Fruit fly (Drosophila melanogaster) whole organism, embryonic: Measurements from ENCODE around the gene CG15912.

Source experiments
- Abd-B ChIP-seq: fragments of 200-800 bp; sonication (Bioruptor generic); optimal IDR thresholded peaks from 2 replicates; lab custom pipeline; 2018; ENCODE audit warnings: missing biosample characterization, mild to moderate bottlenecking, missing genetic modification characterization, moderate library complexity
- Ada2b ChIP-seq: fragments of 200-800 bp; sonication (Bioruptor generic); IDR thresholded peaks from 2 replicates; pipeline ENCODE4 v1.3.6; 2022; ENCODE audit warnings: missing biosample characterization, missing genetic modification characterization
- CG11560 ChIP-seq: fragments of 200-800 bp; sonication (Bioruptor generic); IDR thresholded peaks from 3 replicates; pipeline ENCODE4 v1.3.6; 2022; ENCODE audit warnings: missing biosample characterization, missing genetic modification characterization
- CG12219 ChIP-seq: fragments of 200-800 bp; sonication (Bioruptor generic); optimal IDR thresholded peaks from 3 replicates; lab custom pipeline; 2018; ENCODE audit warnings: missing biosample characterization, mild to moderate bottlenecking, missing genetic modification characterization
- CG1233 ChIP-seq: fragments of 200-800 bp; sonication (Bioruptor generic); optimal IDR thresholded peaks from 4 replicates; lab custom pipeline; 2018; ENCODE audit warnings: missing biosample characterization, mild to moderate bottlenecking, missing genetic modification characterization
- CG12391 ChIP-seq: fragments of 200-800 bp; sonication (Bioruptor generic); optimal IDR thresholded peaks from 3 replicates; lab custom pipeline; 2018; ENCODE audit warnings: missing biosample characterization, mild to moderate bottlenecking, missing genetic modification characterization, moderate library complexity
- CG13123 ChIP-seq: fragments of 200-800 bp; sonication (Bioruptor generic); optimal IDR thresholded peaks from 2 replicates; lab custom pipeline; 2016; ENCODE audit warnings: missing biosample characterization, missing genetic modification characterization
- CG15269 ChIP-seq: fragments of 200-800 bp; sonication (Bioruptor generic); optimal IDR thresholded peaks from 2 replicates; lab custom pipeline; 2018; ENCODE audit warnings: missing biosample characterization, mild to moderate bottlenecking, missing genetic modification characterization, moderate library complexity
- CG1603 ChIP-seq: fragments of 200-800 bp; sonication (Bioruptor generic); optimal IDR thresholded peaks from 2 replicates; lab custom pipeline; 2019; ENCODE audit warnings: missing biosample characterization, mild to moderate bottlenecking, missing genetic modification characterization, moderate library complexity
- CG16813 ChIP-seq: fragments of 200-800 bp; sonication (Bioruptor generic); IDR thresholded peaks from 3 replicates; pipeline ENCODE4 v1.3.6; 2022; ENCODE audit warnings: missing biosample characterization, missing genetic modification characterization; ENCODE audit not compliant: partially characterized antibody
- CG17186 ChIP-seq: fragments of 200-800 bp; sonication (Bioruptor generic); optimal IDR thresholded peaks from 3 replicates; lab custom pipeline; 2017; ENCODE audit warnings: missing biosample characterization, missing genetic modification reagents, missing genetic modification characterization
- CG17385 ChIP-seq: fragments of 200-800 bp; sonication (Bioruptor generic); optimal IDR thresholded peaks from 3 replicates; lab custom pipeline; 2018; ENCODE audit warnings: missing biosample characterization, mild to moderate bottlenecking, missing genetic modification characterization
- CG18619 ChIP-seq: fragments of 200-800 bp; sonication (Bioruptor generic); optimal IDR thresholded peaks from 3 replicates; lab custom pipeline; 2017; ENCODE audit warnings: missing biosample characterization, mild to moderate bottlenecking, missing genetic modification characterization
- CG2712 ChIP-seq: fragments of 200-800 bp; optimal IDR thresholded peaks from 3 replicates; lab custom pipeline; 2019; ENCODE audit warnings: missing biosample characterization, mild to moderate bottlenecking, missing genetic modification characterization, moderate library complexity
- CG30431 ChIP-seq: fragments of 200-800 bp; sonication (Bioruptor generic); optimal IDR thresholded peaks from 2 replicates; lab custom pipeline; 2017; ENCODE audit warnings: missing biosample characterization, missing genetic modification characterization
- CG3407 ChIP-seq: fragments of 200-800 bp; sonication (Bioruptor generic); optimal IDR thresholded peaks from 2 replicates; lab custom pipeline; 2018; ENCODE audit warnings: missing biosample characterization, mild to moderate bottlenecking, missing genetic modification characterization
- CG3847 ChIP-seq: fragments of 200-800 bp; sonication (Bioruptor generic); IDR thresholded peaks from 2 replicates; pipeline ENCODE4 v1.3.6; 2022; ENCODE audit warnings: missing biosample characterization, missing genetic modification characterization
- CG3995 ChIP-seq: fragments of 200-800 bp; sonication (Bioruptor generic); optimal IDR thresholded peaks from 3 replicates; lab custom pipeline; 2016; ENCODE audit warnings: missing biosample characterization, missing genetic modification characterization
- CG6254 ChIP-seq: fragments of 200-800 bp; sonication (Bioruptor generic); optimal IDR thresholded peaks from 3 replicates; lab custom pipeline; 2017; ENCODE audit warnings: mild to moderate bottlenecking, missing biosample characterization, missing genetic modification reagents, missing genetic modification characterization
- CG6683 ChIP-seq: fragments of 200-800 bp; sonication (Bioruptor generic); optimal IDR thresholded peaks from 2 replicates; lab custom pipeline; 2017; ENCODE audit warnings: missing biosample characterization, mild to moderate bottlenecking, missing genetic modification characterization, missing genetic modification reagents
- CG7963 ChIP-seq: fragments of 200-800 bp; sonication (Bioruptor generic); IDR thresholded peaks from 3 replicates; pipeline ENCODE4 v1.3.6; 2022; ENCODE audit warnings: missing biosample characterization, missing genetic modification characterization; ENCODE audit not compliant: partially characterized antibody
- CG9215 ChIP-seq: fragments of 200-800 bp; sonication (Bioruptor generic); IDR thresholded peaks from 2 replicates; pipeline ENCODE4 v1.3.6; 2022; ENCODE audit warnings: missing biosample characterization, missing genetic modification characterization
- Chrac-16 ChIP-seq: fragments of 200-800 bp; sonication (Bioruptor generic); optimal IDR thresholded peaks from 3 replicates; lab custom pipeline; 2016; ENCODE audit warnings: missing biosample characterization, missing genetic modification characterization
- D ChIP-seq, 2 experiments: fragments of 200-800 bp in 1 of 2; fragments of >200 bp in 1 of 2; sonication (Bioruptor generic) in 1 of 2; optimal IDR thresholded peaks; 2 replicates in 1 of 2; 3 replicates in 1 of 2; lab custom pipeline; 2017; ENCODE audit warnings: mild to moderate bottlenecking in 1 of 2, missing biosample characterization in 1 of 2, missing genetic modification characterization in 1 of 2, missing genetic modification reagents in 1 of 2
- Dfd ChIP-seq, 2 experiments: fragments of >200 bp; optimal IDR thresholded peaks; 2 replicates each; lab custom pipeline; 2017; ENCODE audit warnings: missing biosample characterization in 2 of 2, missing genetic modification characterization in 2 of 2
- Dip2 ChIP-seq: fragments of 200-800 bp; sonication (Bioruptor generic); IDR thresholded peaks from 2 replicates; pipeline ENCODE4 v1.3.6; 2022; ENCODE audit warnings: missing biosample characterization, missing genetic modification characterization
- Dll ChIP-seq: fragments of 200-800 bp; sonication (Bioruptor generic); IDR thresholded peaks from 4 replicates; pipeline ENCODE4 v1.3.6; 2022; ENCODE audit warnings: missing biosample characterization, missing genetic modification characterization; ENCODE audit not compliant: partially characterized antibody
- Hmx ChIP-seq: fragments of 200-800 bp; sonication (Bioruptor generic); optimal IDR thresholded peaks from 2 replicates; lab custom pipeline; 2016; ENCODE audit warnings: missing biosample characterization, missing genetic modification characterization
- Lim3 ChIP-seq: fragments of 200-800 bp; sonication (Bioruptor generic); IDR thresholded peaks from 2 replicates; pipeline ENCODE4 v1.3.6; 2022; ENCODE audit warnings: missing biosample characterization, missing genetic modification characterization
- Nf-YA ChIP-seq: fragments of 200-800 bp; sonication (Bioruptor generic); IDR thresholded peaks from 2 replicates; pipeline ENCODE4 v1.3.6; 2022; ENCODE audit warnings: missing biosample characterization, missing genetic modification characterization
- Stat92E ChIP-seq, 3 experiments: fragments of >200 bp in 2 of 3; fragments of 200-800 bp in 1 of 3; sonication (Bioruptor generic) in 1 of 3; optimal IDR thresholded peaks; 2 replicates each; lab custom pipeline; 2017 to 2019; ENCODE audit warnings: missing biosample characterization in 3 of 3, missing genetic modification characterization in 3 of 3, mild to moderate bottlenecking in 1 of 3, moderate library complexity in 1 of 3
- Tbp ChIP-seq: fragments of >200 bp; optimal IDR thresholded peaks from 2 replicates; lab custom pipeline; 2018; ENCODE audit warnings: missing biosample characterization, missing genetic modification characterization
- Xrp1 ChIP-seq: fragments of 200-800 bp; sonication (Bioruptor generic); IDR thresholded peaks from 2 replicates; pipeline ENCODE4 v1.3.6; 2022; ENCODE audit warnings: missing biosample characterization, missing genetic modification characterization
- YL-1 ChIP-seq: fragments of 200-800 bp; sonication (Bioruptor generic); optimal IDR thresholded peaks from 3 replicates; lab custom pipeline; 2017; ENCODE audit warnings: missing biosample characterization, mild to moderate bottlenecking, missing genetic modification characterization
- abd-A ChIP-seq: fragments of 200-800 bp; sonication (Bioruptor generic); optimal IDR thresholded peaks from 3 replicates; lab custom pipeline; 2019; ENCODE audit warnings: missing biosample characterization, mild to moderate bottlenecking, missing genetic modification characterization, moderate library complexity
- ap ChIP-seq: fragments of 200-800 bp; sonication (Bioruptor generic); IDR thresholded peaks from 2 replicates; pipeline ENCODE4 v1.3.6; 2022; ENCODE audit warnings: missing biosample characterization, missing genetic modification characterization
- br ChIP-seq: fragments of >200 bp; optimal IDR thresholded peaks from 2 replicates; lab custom pipeline; 2017
- caup ChIP-seq: fragments of 200-800 bp; sonication (Bioruptor generic); optimal IDR thresholded peaks from 3 replicates; lab custom pipeline; 2017; ENCODE audit warnings: missing biosample characterization, mild to moderate bottlenecking, missing genetic modification characterization, moderate library complexity; ENCODE audit not compliant: severe bottlenecking
- crol ChIP-seq: fragments of 200-800 bp; sonication (Bioruptor generic); IDR thresholded peaks from 2 replicates; pipeline ENCODE4 v1.3.6; 2022; ENCODE audit warnings: missing biosample characterization, missing genetic modification characterization
- dmrt99B ChIP-seq: fragments of 200-800 bp; sonication (Bioruptor generic); optimal IDR thresholded peaks from 2 replicates; lab custom pipeline; 2018; ENCODE audit warnings: missing biosample characterization, mild to moderate bottlenecking, missing genetic modification characterization, moderate library complexity
- eyg ChIP-seq: fragments of 200-800 bp; sonication (Bioruptor generic); optimal IDR thresholded peaks from 3 replicates; lab custom pipeline; 2016; ENCODE audit warnings: missing biosample characterization, missing genetic modification characterization
- fd96Cb ChIP-seq: fragments of 200-800 bp; sonication (Bioruptor generic); optimal IDR thresholded peaks from 2 replicates; lab custom pipeline; 2018; ENCODE audit warnings: missing biosample characterization, mild to moderate bottlenecking, missing genetic modification characterization, moderate library complexity
- gce ChIP-seq: fragments of 200-800 bp; sonication (Bioruptor generic); IDR thresholded peaks from 3 replicates; pipeline ENCODE4 v1.3.6; 2022; ENCODE audit warnings: missing biosample characterization, missing genetic modification characterization
- nau ChIP-seq: fragments of 200-800 bp; sonication (Bioruptor generic); optimal IDR thresholded peaks from 3 replicates; lab custom pipeline; 2017; ENCODE audit warnings: missing biosample characterization, mild to moderate bottlenecking, missing genetic modification characterization, missing genetic modification reagents
- org-1 ChIP-seq: fragments of 200-800 bp; sonication (Bioruptor generic); optimal IDR thresholded peaks from 2 replicates; lab custom pipeline; 2017; ENCODE audit warnings: missing biosample characterization, missing genetic modification characterization
- repo ChIP-seq: fragments of 200-800 bp; sonication (Bioruptor generic); optimal IDR thresholded peaks from 2 replicates; lab custom pipeline; 2016; ENCODE audit warnings: missing biosample characterization, missing genetic modification characterization
- salm ChIP-seq: fragments of 200-800 bp; sonication (Bioruptor generic); optimal IDR thresholded peaks from 2 replicates; lab custom pipeline; 2018; ENCODE audit warnings: missing biosample characterization, mild to moderate bottlenecking, missing genetic modification characterization
- ssp ChIP-seq: fragments of 200-800 bp; sonication (Bioruptor generic); IDR thresholded peaks from 2 replicates; pipeline ENCODE4 v1.3.6; 2022; ENCODE audit warnings: missing biosample characterization, missing genetic modification characterization
- stwl ChIP-seq: fragments of 200-800 bp; sonication (Bioruptor generic); optimal IDR thresholded peaks from 3 replicates; lab custom pipeline; 2018; ENCODE audit warnings: missing biosample characterization, mild to moderate bottlenecking, missing genetic modification characterization, moderate library complexity
- tup ChIP-seq: fragments of 200-800 bp; sonication (Bioruptor generic); optimal IDR thresholded peaks from 2 replicates; lab custom pipeline; 2016; ENCODE audit warnings: missing biosample characterization, mild to moderate bottlenecking, missing genetic modification characterization, moderate library complexity

The CG15912 gene

DNA sequence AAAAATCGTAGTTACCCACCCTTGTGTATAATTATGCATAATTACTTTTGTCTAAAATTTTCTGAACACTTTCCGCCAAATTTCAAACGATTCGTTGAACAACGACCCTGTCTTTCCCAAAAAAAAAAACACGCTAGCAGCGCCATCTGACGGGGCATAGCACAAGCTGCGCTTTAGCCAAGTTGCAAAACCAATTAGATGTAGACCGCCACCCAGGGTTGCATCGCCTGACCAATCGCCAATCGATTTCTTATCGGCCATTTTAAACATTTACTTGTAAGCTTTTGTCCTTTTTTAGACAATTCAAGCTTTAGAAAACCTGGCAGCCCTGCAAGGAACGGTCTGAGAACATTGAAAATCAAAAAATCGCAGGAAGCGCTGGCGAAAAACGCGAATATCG, 19.0 kb upstream of the CG15912 start, which contains the start of gene CG3556 (continued):
- no peak for TF ChIP-seq ap (GFP tag; lab: Robert Waterston, UW)
- TF ChIP-seq Xrp1 (GFP tag; lab: Robert Waterston, UW), result peak; percentile 71
- no peak for TF ChIP-seq br
- peak; percentile 9 for TF ChIP-seq Chrac-16 (GFP tag; lab: Kevin White, UChicago)
- no peak for TF ChIP-seq CG15269 (tag; lab: Kevin White, UChicago)
- peak; percentile 92 for TF ChIP-seq stwl
- TF ChIP-seq CG3407 (GFP tag; lab: Kevin White, UChicago), result peak; percentile 34
- TF ChIP-seq Dll (GFP tag; lab: Robert Waterston, UW), result peak; percentile 58; the same call in 2 of the 4 replicates
- TF ChIP-seq org-1 (GFP tag; lab: Kevin White, UChicago), result peak; percentile 7
- no peak for TF ChIP-seq CG1233 (GFP tag; lab: Kevin White, UChicago)
- TF ChIP-seq CG30431 (GFP tag; lab: Kevin White, UChicago), result no peak
- TF ChIP-seq Dfd (GFP tag; optimal IDR thresholded peaks at IDR 0.05; lab: Kevin White, UChicago), result no peak
- TF ChIP-seq CG3995 (GFP tag; lab: Kevin White, UChicago), result no peak
- peak; percentile 52 for TF ChIP-seq ssp
- peak; percentile 60 for TF ChIP-seq CG3847 (GFP tag; lab: Robert Waterston, UW)
- peak; percentile 56; the same call in 2 of the 3 replicates for TF ChIP-seq CG16813 (GFP tag; lab: Robert Waterston, UW)
- TF ChIP-seq tup (GFP tag; lab: Kevin White, UChicago), result no peak
- TF ChIP-seq crol (GFP tag; lab: Robert Waterston, UW), result no peak
- no peak for TF ChIP-seq abd-A
- TF ChIP-seq CG12391 (tag; lab: Kevin White, UChicago), result peak; percentile 44
- no peak for TF ChIP-seq CG6254 (GFP tag; lab: Kevin White, UChicago)
- TF ChIP-seq CG12219 (GFP tag; lab: Kevin White, UChicago), result no peak
- TF ChIP-seq YL-1 (GFP tag; lab: Kevin White, UChicago), result no peak
- no peak for TF ChIP-seq D (optimal IDR thresholded peaks at IDR 0.05; lab: Kevin White, UChicago)
- no peak for TF ChIP-seq D (GFP tag; optimal IDR thresholded peaks at IDR 0.05; lab: Kevin White, UChicago)
- no peak for TF ChIP-seq nau (GFP tag; lab: Kevin White, UChicago)
- peak; percentile 19 for TF ChIP-seq CG17186 (GFP tag; lab: Kevin White, UChicago)
- TF ChIP-seq Dip2 (GFP tag; lab: Robert Waterston, UW), result peak; percentile 32; the same call in 1 of the 2 replicates
- TF ChIP-seq Abd-B (GFP tag; lab: Kevin White, UChicago), result no peak
- TF ChIP-seq Hmx (GFP tag; lab: Kevin White, UChicago), result no peak
- no peak for TF ChIP-seq Tbp (GFP tag; lab: Kevin White, UChicago)
- TF ChIP-seq CG7963 (GFP tag; lab: Robert Waterston, UW), result peak; percentile 75
- TF ChIP-seq CG9215 (GFP tag; lab: Robert Waterston, UW), result peak; percentile 32; the same call in 1 of the 2 replicates
- TF ChIP-seq CG17385 (GFP tag; lab: Kevin White, UChicago), result no peak
- no peak for TF ChIP-seq salm (tag; lab: Kevin White, UChicago)
- no peak for TF ChIP-seq Stat92E (GFP tag; optimal IDR thresholded peaks at IDR 0.05; lab: Kevin White, UChicago)
- no peak for TF ChIP-seq dmrt99B (tag; lab: Kevin White, UChicago)
- TF ChIP-seq CG1603 (tag; lab: Kevin White, UChicago), result no peak
- TF ChIP-seq CG11560 (tag; lab: Robert Waterston, UW), result peak; percentile 78; the same call in 2 of the 3 replicates
- no peak for TF ChIP-seq eyg (GFP tag; lab: Kevin White, UChicago)
- peak; percentile 14 for TF ChIP-seq CG18619 (GFP tag; lab: Kevin White, UChicago)
- TF ChIP-seq caup (GFP tag; lab: Kevin White, UChicago), result peak; percentile 52
- TF ChIP-seq fd96Cb (tag; lab: Kevin White, UChicago), result no peak
- peak; percentile 16 for TF ChIP-seq CG13123 (GFP tag; lab: Kevin White, UChicago)
- TF ChIP-seq Ada2b (GFP tag; lab: Robert Waterston, UW), result no peak
- TF ChIP-seq CG6683, result peak; percentile 35
- no peak for TF ChIP-seq Nf-YA (GFP tag; lab: Robert Waterston, UW)
- no peak for TF ChIP-seq gce (GFP tag; lab: Robert Waterston, UW)
- no peak for TF ChIP-seq repo
- TF ChIP-seq CG2712 (tag; lab: Kevin White, UChicago), result no peak
- no peak for TF ChIP-seq Lim3 (GFP tag; lab: Robert Waterston, UW)
